Worm (Caenorhabditis elegans) whole organism, midembryonic: ENCODE results near the gene pgp-8.

Experiments
- T22C8.4 ChIP-seq: fragments of 200-800 bp; sonication (Bioruptor generic); IDR thresholded peaks from 2 replicates; pipeline ENCODE4 v1.3.6; 2022; ENCODE audit warnings: missing genetic modification characterization, missing compliant biosample characterization
- cog-1 ChIP-seq: sonication (generic microtip); optimal IDR thresholded peaks from 2 replicates; lab custom pipeline; 2016; ENCODE audit warnings: missing genetic modification characterization, missing compliant biosample characterization
- flt-1 ChIP-seq: fragments of 200-800 bp; sonication (Bioruptor generic); IDR thresholded peaks from 2 replicates; pipeline ENCODE4 v1.3.6; 2022; ENCODE audit warnings: missing genetic modification characterization, missing compliant biosample characterization
- klf-2 ChIP-seq: fragments of 200-800 bp; sonication (Bioruptor generic); conservative IDR thresholded peaks from 2 replicates; pipeline ENCODE4 v1.3.6; 2022; ENCODE audit warnings: missing genetic modification reagents, missing genetic modification characterization, missing compliant biosample characterization
- med-1 ChIP-seq: sonication (generic microtip); optimal IDR thresholded peaks from 2 replicates; lab custom pipeline; 2017; ENCODE audit warnings: missing genetic modification characterization, mild to moderate bottlenecking, missing compliant biosample characterization, antibody characterized with exemption, missing genetic modification reagents; ENCODE audit not compliant: insufficient read depth
- ztf-23 ChIP-seq: fragments of 200-800 bp; sonication (Bioruptor generic); IDR thresholded peaks from 2 replicates; pipeline ENCODE4 v1.3.6; 2022; ENCODE audit warnings: missing genetic modification reagents, missing genetic modification characterization, missing compliant biosample characterization
- ztf-29 ChIP-seq: fragments of 200-800 bp; sonication (Bioruptor generic); IDR thresholded peaks from 2 replicates; pipeline ENCODE4 v1.3.6; 2022; ENCODE audit warnings: missing genetic modification reagents, missing genetic modification characterization, missing compliant biosample characterization

- TF ChIP-seq klf-2 (GFP tag; lab: Robert Waterston, UW) (no peak), ztf-29 (GFP tag; lab: Robert Waterston, UW) (no peak), med-1 (GFP tag; lab: Kevin White, UChicago) (no peak), T22C8.4 (GFP tag; lab: Robert Waterston, UW) (no peak), ztf-23 (GFP tag; lab: Robert Waterston, UW) (no peak), cog-1 (tag; lab: Kevin White, UChicago) (no peak), flt-1 (GFP tag; lab: Robert Waterston, UW) (no peak)
Observed at ce11 chrX:10900952-10901351, 36.7 kb upstream of the pgp-8 start.
